Fruit fly (Drosophila melanogaster): ENCODE data around the gene subdued.
A peak's percentile ranks its signal among the peaks of the same experiment; 100 is the strongest.

subdued gene

dm6 chr3R:19624482-19624881 is 18.0 kb downstream of the subdued start:
- TF ChIP-seq CG1621 (tag; optimal IDR thresholded peaks at IDR 0.05) (peak; percentile 63), Hr38 (GFP tag; optimal IDR thresholded peaks at IDR 0.05) (no peak), CG7368 (GFP tag; optimal IDR thresholded peaks at IDR 0.05) (no peak), topi (GFP tag; optimal IDR thresholded peaks at IDR 0.05) (no peak), CG9139 (GFP tag; optimal IDR thresholded peaks at IDR 0.05) (peak; percentile 2), svp (GFP tag) (peak; percentile 56), acj6 (GFP tag; optimal IDR thresholded peaks at IDR 0.05) (no peak), CG6163 (GFP tag; IDR thresholded peaks at IDR 0.05) (peak; percentile 10; the same call in 1 of the 3 replicates), CG4318 (GFP tag; optimal IDR thresholded peaks at IDR 0.05) (no peak)

- TF ChIP-seq CG6854 (GFP tag; optimal IDR thresholded peaks at IDR 0.05) (no peak), Lpt (GFP tag; optimal IDR thresholded peaks at IDR 0.05) (peak; percentile 68), vri (GFP tag; optimal IDR thresholded peaks at IDR 0.05) (no peak), Sox102F (GFP tag; optimal IDR thresholded peaks at IDR 0.05) (peak; percentile 64), Gug (GFP tag; IDR thresholded peaks at IDR 0.05) (peak; percentile 42), CG34406 (GFP tag; optimal IDR thresholded peaks at IDR 0.05) (peak; percentile 76), CG8119 (GFP tag; IDR thresholded peaks at IDR 0.05) (peak; percentile 66), achi (GFP tag; optimal IDR thresholded peaks at IDR 0.05) (peak; percentile 70), OdsH (GFP tag; optimal IDR thresholded peaks at IDR 0.05) (peak; percentile 79), topi (GFP tag; optimal IDR thresholded peaks at IDR 0.05) (peak; percentile 80), fd85E (GFP tag; optimal IDR thresholded peaks at IDR 0.05) (no peak), Ets96B (tag; optimal IDR thresholded peaks at IDR 0.05) (no peak), cyc (GFP tag; optimal IDR thresholded peaks at IDR 0.05) (peak; percentile 77), Ets21C (GFP tag; optimal IDR thresholded peaks at IDR 0.05) (peak; percentile 70), Met (GFP tag; optimal IDR thresholded peaks at IDR 0.05) (peak; percentile 81), CG16779 (tag; optimal IDR thresholded peaks at IDR 0.05) (no peak), lz (GFP tag; optimal IDR thresholded peaks at IDR 0.05) (peak; percentile 77), Hr39 (GFP tag; optimal IDR thresholded peaks at IDR 0.05) (peak; percentile 80), esn (GFP tag; optimal IDR thresholded peaks at IDR 0.05) (peak; percentile 82), Sox15 (GFP tag; optimal IDR thresholded peaks at IDR 0.05) (peak; percentile 66), CG3919 (GFP tag; optimal IDR thresholded peaks at IDR 0.05) (peak; percentile 79), acj6 (GFP tag; optimal IDR thresholded peaks at IDR 0.05) (peak; percentile 81), CG6792 (GFP tag; optimal IDR thresholded peaks at IDR 0.05) (peak; percentile 78), CG8632 (GFP tag; optimal IDR thresholded peaks at IDR 0.05) (peak; percentile 69), CG9139 (GFP tag; optimal IDR thresholded peaks at IDR 0.05) (peak; percentile 37), CG32006 (GFP tag; optimal IDR thresholded peaks at IDR 0.05) (peak; percentile 75), Eip75B (GFP tag; optimal IDR thresholded peaks at IDR 0.05) (peak; percentile 83), CG8319 (GFP tag; optimal IDR thresholded peaks at IDR 0.05) (peak; percentile 53), CG4318 (GFP tag; optimal IDR thresholded peaks at IDR 0.05) (peak; percentile 59), CG1621 (tag; optimal IDR thresholded peaks at IDR 0.05) (peak; percentile 24), net (GFP tag; optimal IDR thresholded peaks at IDR 0.05) (peak; percentile 66), CG6808 (GFP tag; optimal IDR thresholded peaks at IDR 0.05) (peak; percentile 40), fkh (GFP tag; optimal IDR thresholded peaks at IDR 0.05) (no peak), Sox14 (GFP tag; optimal IDR thresholded peaks at IDR 0.05) (peak; percentile 78), dac (GFP tag; optimal IDR thresholded peaks at IDR 0.05) (peak; percentile 22), Blimp-1 (GFP tag; optimal IDR thresholded peaks at IDR 0.05) (peak; percentile 28), CG11762 (GFP tag; optimal IDR thresholded peaks at IDR 0.05; ENCODE audit: insufficient read depth) (peak; percentile 57), fd59A (GFP tag; optimal IDR thresholded peaks at IDR 0.05) (peak; percentile 43), Hr4 (GFP tag; optimal IDR thresholded peaks at IDR 0.05) (peak; percentile 74), Eip78C (GFP tag) (peak; percentile 94), salr (GFP tag; optimal IDR thresholded peaks at IDR 0.05) (peak; percentile 29 to 46), eg (GFP tag; IDR thresholded peaks at IDR 0.05) (peak; percentile 80), svp (GFP tag) (peak; percentile 90), CG10669 (GFP tag; optimal IDR thresholded peaks at IDR 0.05) (peak; percentile 65), Smox (GFP tag; optimal IDR thresholded peaks at IDR 0.05) (peak; percentile 76), CG6163 (GFP tag; IDR thresholded peaks at IDR 0.05) (peak; percentile 72), CG7368 (GFP tag; optimal IDR thresholded peaks at IDR 0.05) (peak; percentile 25), Eip93F (GFP tag; optimal IDR thresholded peaks at IDR 0.05) (no peak)
These were observed 18.9 kb downstream of the subdued start for dm6 chr3R:19623606-19624005.

All from whole organism, prepupa.